Fruit fly (Drosophila melanogaster) whole organism, larva: ENCODE measurements around the gene Prp3.

Experiments
- noc ChIP-seq: fragments of 200-800 bp; sonication (Bioruptor generic); optimal IDR thresholded peaks from 3 replicates; lab custom pipeline; 2019; ENCODE audit warnings: missing biosample characterization, mild to moderate bottlenecking, missing genetic modification characterization, moderate library complexity

Gene Prp3

dm6 chr3L:19900184-19901089, 9.7 kb upstream of the Prp3 start:
- no peak for TF ChIP-seq noc

- peak; percentile 14 for TF ChIP-seq noc
These were observed 8.4 kb upstream of the Prp3 start for dm6 chr3L:19901486-19902255.

- TF ChIP-seq noc = peak; percentile 94
These were observed 7.3 kb upstream of the Prp3 start for dm6 chr3L:19902560-19903399.

dm6 chr3L:19903400-19903846, 6.7 kb upstream of the Prp3 start:
- TF ChIP-seq noc = no peak

- TF ChIP-seq noc = no peak
These were observed 5.5 kb upstream of the Prp3 start for dm6 chr3L:19904411-19905135.

dm6 chr3L:19905427-19905826, 4.7 kb upstream of the Prp3 start:
- TF ChIP-seq noc = no peak

dm6 chr3L:19906148-19906752, 3.9 kb upstream of the Prp3 start:
- no peak for TF ChIP-seq noc

dm6 chr3L:19906780-19907705, 3.1 kb upstream of the Prp3 start:
- TF ChIP-seq noc = peak; percentile 35

dm6 chr3L:19907706-19908070, 2.4 kb upstream of the Prp3 start:
- no peak for TF ChIP-seq noc

- no peak for TF ChIP-seq noc
These were observed 1.6 kb upstream of the Prp3 start for dm6 chr3L:19908201-19909127.

- TF ChIP-seq noc = no peak
These were observed 656 bp upstream of the Prp3 start for dm6 chr3L:19909234-19910053.

dm6 chr3L:19913328-19913936, 3.3 kb downstream of the Prp3 start, which contains the start of gene Mtr3:
TSS of gene Mtr3 (minus strand) at chr3L:19913715.
- no peak for TF ChIP-seq noc
